Fruit fly (Drosophila melanogaster): ENCODE results near the gene Imp.

Gene Imp

dm6 chrX:10768043-10768674 is 55.9 kb downstream of the Imp start, which contains the start of the genes Atg8a and BTBD9 (continued):
- no peak for TF ChIP-seq cg (GFP tag; optimal IDR thresholded peaks at IDR 0.05)
- peak; percentile 66 for TF ChIP-seq CG9932 (GFP tag; IDR thresholded peaks at IDR 0.05)
- 0 out of 3 replicates have a peak, but pooled peaks have one; percentile 21 for TF ChIP-seq Aef1 (GFP tag; IDR thresholded peaks at IDR 0.05)
- TF ChIP-seq CG16863 (GFP tag; optimal IDR thresholded peaks at IDR 0.05) = no peak
- peak; percentile 51 for TF ChIP-seq CHES-1-like (GFP tag; optimal IDR thresholded peaks at IDR 0.05)
- peak; percentile 79; the same call in 1 of the 4 replicates for TF ChIP-seq chinmo (GFP tag; IDR thresholded peaks at IDR 0.05; ENCODE audit: partially characterized antibody)
- TF ChIP-seq HmgZ (tag; optimal IDR thresholded peaks at IDR 0.05) = peak; percentile 84
- peak; percentile 3 for TF ChIP-seq Spps (tag; optimal IDR thresholded peaks at IDR 0.05)
- TF ChIP-seq fu2 (GFP tag; optimal IDR thresholded peaks at IDR 0.05) = peak; percentile 42
- TF ChIP-seq caup (GFP tag; optimal IDR thresholded peaks at IDR 0.05; ENCODE audit: severe bottlenecking) = peak; percentile 14
- peak; percentile 80 for TF ChIP-seq CG13894 (tag; optimal IDR thresholded peaks at IDR 0.05)
- peak; percentile 100 for TF ChIP-seq pzg (GFP tag; optimal IDR thresholded peaks at IDR 0.05)
- TF ChIP-seq CG9797 (GFP tag; optimal IDR thresholded peaks at IDR 0.05) = peak; percentile 100
- TF ChIP-seq insv (GFP tag; optimal IDR thresholded peaks at IDR 0.05) = peak in 1 of 2 experiments; percentile 58
- TF ChIP-seq sug (tag; optimal IDR thresholded peaks at IDR 0.05) = peak; percentile 42
- no peak for TF ChIP-seq br (optimal IDR thresholded peaks at IDR 0.05)
- peak; percentile 85 for TF ChIP-seq CG8478 (optimal IDR thresholded peaks at IDR 0.05)
- TF ChIP-seq chm (GFP tag; IDR thresholded peaks at IDR 0.05) = peak; percentile 29; the same call in 1 of the 2 replicates
- peak; percentile 33 for TF ChIP-seq Xbp1 (GFP tag; optimal IDR thresholded peaks at IDR 0.05)
- peak; percentile 92 for TF ChIP-seq HmgD (GFP tag; optimal IDR thresholded peaks at IDR 0.05)
- TF ChIP-seq ERR (GFP tag; optimal IDR thresholded peaks at IDR 0.05) = peak; percentile 17

DNA sequence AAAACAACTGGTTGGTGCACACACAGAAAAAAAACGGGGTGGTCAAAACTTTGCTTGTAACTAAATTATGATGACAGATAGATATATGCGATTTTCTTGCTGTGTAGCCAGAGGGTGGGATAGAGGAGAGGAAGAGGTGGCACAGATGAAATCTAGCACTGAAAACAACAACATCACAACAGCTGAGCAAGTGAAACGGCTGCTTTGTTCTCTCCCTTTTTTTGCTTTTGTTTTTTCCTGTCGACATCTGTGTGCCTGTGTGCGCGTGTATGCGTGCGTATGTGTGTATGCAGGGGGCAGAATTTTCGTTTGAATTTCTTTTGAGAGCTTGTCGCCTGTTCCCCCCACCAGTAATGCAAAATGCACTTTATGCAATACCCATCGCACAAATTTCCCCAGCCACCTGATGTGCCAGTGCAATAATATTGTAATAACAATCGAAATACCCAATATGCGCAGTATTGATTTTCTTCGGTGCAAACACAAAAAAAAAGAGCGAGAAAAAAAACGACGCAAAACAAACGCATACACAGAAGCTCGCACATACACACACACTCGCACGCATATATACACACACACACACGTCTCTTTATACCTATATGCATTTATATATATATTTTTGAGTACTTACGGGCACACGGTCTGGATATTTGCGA is 56.6 kb downstream of the Imp start:
- peak; percentile 11; the same call in 1 of the 2 replicates for TF ChIP-seq CG32772 (GFP tag; IDR thresholded peaks at IDR 0.05)
- no peak for TF ChIP-seq CG10565 (GFP tag; optimal IDR thresholded peaks at IDR 0.05)
- no peak for TF ChIP-seq CG10267 (tag; optimal IDR thresholded peaks at IDR 0.05)
- TF ChIP-seq sc (optimal IDR thresholded peaks at IDR 0.05) = no peak
- no peak for TF ChIP-seq sc (GFP tag; optimal IDR thresholded peaks at IDR 0.05)
- peak; percentile 57 for TF ChIP-seq CG12744 (GFP tag; optimal IDR thresholded peaks at IDR 0.05)
- TF ChIP-seq CG8478 (optimal IDR thresholded peaks at IDR 0.05) = peak; percentile 88
- TF ChIP-seq Sry-β (GFP tag; optimal IDR thresholded peaks at IDR 0.05) = no peak
- peak; percentile 73 for TF ChIP-seq gem (tag; optimal IDR thresholded peaks at IDR 0.05)
- no peak for TF ChIP-seq CG31365 (tag; optimal IDR thresholded peaks at IDR 0.05)
- TF ChIP-seq gro (GFP tag; optimal IDR thresholded peaks at IDR 0.05) = peak; percentile 86
- TF ChIP-seq nerfin-2 (GFP tag; IDR thresholded peaks at IDR 0.05; ENCODE audit: partially characterized antibody) = no peak
- TF ChIP-seq Hmx (GFP tag; optimal IDR thresholded peaks at IDR 0.05) = no peak
- peak; percentile 18 for TF ChIP-seq disco-r (GFP tag; optimal IDR thresholded peaks at IDR 0.05)
- TF ChIP-seq CG3726 (GFP tag; IDR thresholded peaks at IDR 0.05) = no peak
- TF ChIP-seq hth (optimal IDR thresholded peaks at IDR 0.05) = no peak
- TF ChIP-seq jing (GFP tag; optimal IDR thresholded peaks at IDR 0.05) = no peak
- peak; percentile 5 for TF ChIP-seq CG4820 (GFP tag; optimal IDR thresholded peaks at IDR 0.05)
- TF ChIP-seq CG7357 (GFP tag; IDR thresholded peaks at IDR 0.05) = no peak; the same call in 2 of the 3 replicates
- TF ChIP-seq nerfin-1 (tag; optimal IDR thresholded peaks at IDR 0.05) = no peak
- TF ChIP-seq Gsc (GFP tag; IDR thresholded peaks at IDR 0.05) = no peak
- TF ChIP-seq CG4617 (GFP tag; optimal IDR thresholded peaks at IDR 0.05; ENCODE audit: borderline replicate concordance) = no peak
- peak; percentile 47; the same call in 1 of the 2 replicates for TF ChIP-seq Adf1 (GFP tag; IDR thresholded peaks at IDR 0.05)
- TF ChIP-seq HLH54F (GFP tag; optimal IDR thresholded peaks at IDR 0.05) = peak; percentile 78
- peak; percentile 48 for TF ChIP-seq eyg (GFP tag; optimal IDR thresholded peaks at IDR 0.05)
- no peak for TF ChIP-seq CG16813 (GFP tag; IDR thresholded peaks at IDR 0.05; ENCODE audit: partially characterized antibody)
- no peak for TF ChIP-seq sima (GFP tag; optimal IDR thresholded peaks at IDR 0.05)
- no peak for TF ChIP-seq Ravus (GFP tag; IDR thresholded peaks at IDR 0.05)
- peak; percentile 3 for TF ChIP-seq CG1602 (GFP tag; optimal IDR thresholded peaks at IDR 0.05)
- TF ChIP-seq CG9797 (GFP tag; optimal IDR thresholded peaks at IDR 0.05) = no peak
- TF ChIP-seq luna (GFP tag; optimal IDR thresholded peaks at IDR 0.05) = no peak
